Worm (Caenorhabditis elegans): ENCODE results near the gene T24A6.7.

- TF ChIP-seq snpc-4 (tag; optimal IDR thresholded peaks at IDR 0.05) (no peak), ceh-82 (tag; optimal IDR thresholded peaks at IDR 0.05) (no peak), blmp-1 (tag; optimal IDR thresholded peaks at IDR 0.05; ENCODE audit: insufficient read depth) (no peak), R02D3.7 (tag; optimal IDR thresholded peaks at IDR 0.05) (no peak), nhr-6 (tag; optimal IDR thresholded peaks at IDR 0.05) (no peak), dmd-4 (tag; optimal IDR thresholded peaks at IDR 0.05) (no peak)
These were observed 23.0 kb upstream of the T24A6.7 start, which contains the start of the genes C07G3.8 and C07G3.10 for ce11 chrV:3502038-3502437.
